Fruit fly (Drosophila melanogaster): ENCODE results near the gene CG11658.

CG11658 gene

dm6 chr3L:11721498-11721946 lies 13.2 kb upstream of the CG11658 start (continued):
- TF ChIP-seq jumu (GFP tag; optimal IDR thresholded peaks at IDR 0.05) (no peak), dm (GFP tag; optimal IDR thresholded peaks at IDR 0.05) (no peak), CG5245 (GFP tag; optimal IDR thresholded peaks at IDR 0.05) (no peak), Dip2 (GFP tag; IDR thresholded peaks at IDR 0.05) (no peak), zen (tag; optimal IDR thresholded peaks at IDR 0.05) (no peak), bowl (GFP tag; IDR thresholded peaks at IDR 0.05) (no peak), CG18764 (GFP tag; optimal IDR thresholded peaks at IDR 0.05) (no peak), tll (GFP tag; optimal IDR thresholded peaks at IDR 0.05) (no peak), CG13424 (tag; optimal IDR thresholded peaks at IDR 0.05) (peak; percentile 2), CG43689 (GFP tag; IDR thresholded peaks at IDR 0.05) (no peak), CG9932 (GFP tag; IDR thresholded peaks at IDR 0.05) (peak; percentile 45), Ravus (GFP tag; IDR thresholded peaks at IDR 0.05) (no peak), CG2678 (tag; optimal IDR thresholded peaks at IDR 0.05) (no peak), Med (GFP tag) (peak; percentile 79), luna (GFP tag; optimal IDR thresholded peaks at IDR 0.05) (peak; percentile 9), twi (tag; optimal IDR thresholded peaks at IDR 0.05) (no peak), E2f1 (GFP tag; IDR thresholded peaks at IDR 0.05) (no peak), Hr78 (GFP tag; optimal IDR thresholded peaks at IDR 0.05) (peak in 1 of 2 experiments; percentile 58), CG18619 (GFP tag; optimal IDR thresholded peaks at IDR 0.05) (no peak), tio (GFP tag; optimal IDR thresholded peaks at IDR 0.05) (no peak), jing (GFP tag; optimal IDR thresholded peaks at IDR 0.05) (no peak), al (GFP tag; IDR thresholded peaks at IDR 0.05) (peak; percentile 29; the same call in 1 of the 2 replicates), Hey (tag; optimal IDR thresholded peaks at IDR 0.05) (no peak), Eip74EF (GFP tag; optimal IDR thresholded peaks at IDR 0.05) (no peak), kah (GFP tag; optimal IDR thresholded peaks at IDR 0.05) (no peak), CG14710 (tag; optimal IDR thresholded peaks at IDR 0.05) (no peak), CG6765 (GFP tag; optimal IDR thresholded peaks at IDR 0.05) (no peak), CG42726 (GFP tag; IDR thresholded peaks at IDR 0.05; ENCODE audit: partially characterized antibody) (no peak), CG13894 (tag; optimal IDR thresholded peaks at IDR 0.05) (no peak), CG4617 (GFP tag; optimal IDR thresholded peaks at IDR 0.05; ENCODE audit: borderline replicate concordance) (no peak), tna (GFP tag; IDR thresholded peaks at IDR 0.05; ENCODE audit: partially characterized antibody) (no peak), row (GFP tag; IDR thresholded peaks at IDR 0.05) (peak; percentile 82), CG12071 (GFP tag; optimal IDR thresholded peaks at IDR 0.05) (no peak), tap (tag; optimal IDR thresholded peaks at IDR 0.05) (no peak), nom (GFP tag; optimal IDR thresholded peaks at IDR 0.05) (no peak), CG17912 (GFP tag; optimal IDR thresholded peaks at IDR 0.05) (no peak), CG4404 (GFP tag; IDR thresholded peaks at IDR 0.05) (no peak), CG34422 (GFP tag; IDR thresholded peaks at IDR 0.05) (no peak), CG8388 (GFP tag; optimal IDR thresholded peaks at IDR 0.05) (no peak), sisA (GFP tag; IDR thresholded peaks at IDR 0.05) (no peak; the same call in 1 of the 2 replicates), Elba2 (GFP tag; optimal IDR thresholded peaks at IDR 0.05) (no peak), Doc2 (GFP tag; IDR thresholded peaks at IDR 0.05) (no peak), BEAF-32 (GFP tag; optimal IDR thresholded peaks at IDR 0.05) (no peak), CG7271 (tag; optimal IDR thresholded peaks at IDR 0.05) (no peak), CG17612 (GFP tag; IDR thresholded peaks at IDR 0.05) (no peak), TFAM (GFP tag; optimal IDR thresholded peaks at IDR 0.05) (no peak), Fer2 (tag; optimal IDR thresholded peaks at IDR 0.05) (no peak), Drgx (GFP tag; IDR thresholded peaks at IDR 0.05) (no peak), Chrac-16 (GFP tag; optimal IDR thresholded peaks at IDR 0.05) (no peak), CG13287 (GFP tag; IDR thresholded peaks at IDR 0.05; ENCODE audit: partially characterized antibody) (no peak)

Data from whole organism, embryonic.